Worm (Caenorhabditis elegans) whole organism, L1 larva: ENCODE results near the gene polk-1.

Source experiments
- C04F5.9 ChIP-seq: sonication (generic microtip); optimal IDR thresholded peaks from 2 replicates; lab custom pipeline; 2016; ENCODE audit warnings: missing genetic modification characterization, missing compliant biosample characterization
- F16B12.6 ChIP-seq: fragments of 150-350 bp; optimal IDR thresholded peaks from 2 replicates; lab custom pipeline; 2014; ENCODE audit warnings: missing biosample characterization, missing genetic modification characterization
- Y116A8C.19 ChIP-seq: sonication (generic microtip); optimal IDR thresholded peaks from 2 replicates; lab custom pipeline; 2016; ENCODE audit warnings: missing compliant biosample characterization, missing genetic modification characterization, borderline replicate concordance
- ama-1 ChIP-seq: fragments of 150-350 bp; optimal IDR thresholded peaks from 2 replicates; lab custom pipeline; 2014
- ceh-90 ChIP-seq: sonication (generic microtip); optimal IDR thresholded peaks from 2 replicates; lab custom pipeline; 2016; ENCODE audit warnings: missing genetic modification characterization, missing compliant biosample characterization
- ces-1 ChIP-seq: fragments of 150-350 bp; optimal IDR thresholded peaks from 2 replicates; lab custom pipeline; 2014; ENCODE audit warnings: missing biosample characterization, missing genetic modification reagents, missing genetic modification characterization
- dsc-1 ChIP-seq: sonication (generic microtip); optimal IDR thresholded peaks from 2 replicates; lab custom pipeline; 2016; ENCODE audit warnings: mild to moderate bottlenecking, missing genetic modification characterization, missing compliant biosample characterization
- efl-1 ChIP-seq, 4 experiments: fragments of 150-350 bp; optimal IDR thresholded peaks in 3 of 4; peaks in 1 of 4; 1 replicate in 1 of 4; 2 replicates in 3 of 4; lab custom pipeline; 2014; ENCODE audit warnings: missing biosample characterization in 2 of 4, missing genetic modification characterization in 2 of 4, missing genetic modification reagents in 2 of 4
- efl-3 ChIP-seq: fragments of 200-800 bp; sonication (Bioruptor generic); optimal IDR thresholded peaks from 2 replicates; lab custom pipeline; 2018; ENCODE audit warnings: mild to moderate bottlenecking, missing genetic modification characterization, missing compliant biosample characterization
- egl-13 ChIP-seq: sonication (generic microtip); optimal IDR thresholded peaks from 2 replicates; lab custom pipeline; 2016; ENCODE audit warnings: missing genotype, missing genetic modification reagents, missing genetic modification characterization, missing compliant biosample characterization
- elt-2 ChIP-seq: sonication (generic microtip); optimal IDR thresholded peaks from 2 replicates; lab custom pipeline; 2016; ENCODE audit warnings: missing genetic modification characterization, mild to moderate bottlenecking, inconsistent platforms, missing compliant biosample characterization, missing genetic modification reagents
- elt-3 ChIP-seq, 6 experiments: fragments of 150-350 bp in 1 of 6; sonication (generic microtip); optimal IDR thresholded peaks; 2 replicates each; lab custom pipeline; 2017 to 2018; ENCODE audit warnings: missing biosample characterization in 6 of 6, missing genetic modification characterization in 6 of 6, inconsistent platforms in 1 of 6
- hpl-2 ChIP-seq: fragments of 150-350 bp; optimal IDR thresholded peaks from 2 replicates; lab custom pipeline; 2014; ENCODE audit warnings: missing biosample characterization, missing genetic modification reagents, missing genetic modification characterization
- irx-1 ChIP-seq: sonication (generic microtip); optimal IDR thresholded peaks from 2 replicates; lab custom pipeline; 2016; ENCODE audit warnings: missing genetic modification characterization, missing compliant biosample characterization
- lin-13 ChIP-seq: fragments of 150-350 bp; optimal IDR thresholded peaks from 2 replicates; lab custom pipeline; 2014; ENCODE audit warnings: missing biosample characterization, missing genetic modification reagents, missing genetic modification characterization
- lin-14 ChIP-seq: fragments of 200-800 bp; sonication (Bioruptor generic); optimal IDR thresholded peaks from 2 replicates; lab custom pipeline; 2018; ENCODE audit warnings: mild to moderate bottlenecking, missing genetic modification characterization, moderate library complexity, missing compliant biosample characterization
- lin-15B ChIP-seq: fragments of 150-350 bp; sonication (generic microtip); optimal IDR thresholded peaks from 3 replicates; lab custom pipeline; 2014; ENCODE audit warnings: missing biosample characterization, missing genetic modification characterization
- lin-35 ChIP-seq, 2 experiments: fragments of 150-350 bp; optimal IDR thresholded peaks; 2 replicates each; lab custom pipeline; 2014; ENCODE audit warnings: missing biosample characterization in 2 of 2, missing genetic modification characterization in 2 of 2, missing genetic modification reagents in 2 of 2
- lin-39 ChIP-seq: fragments of 150-350 bp; optimal IDR thresholded peaks from 2 replicates; lab custom pipeline; 2014; ENCODE audit warnings: missing biosample characterization, missing genetic modification reagents, missing genetic modification characterization
- lsy-2 ChIP-seq, 2 experiments: fragments of 150-350 bp; optimal IDR thresholded peaks; 2 replicates each; lab custom pipeline; 2014; ENCODE audit warnings: missing biosample characterization in 2 of 2, missing genetic modification characterization in 2 of 2
- mab-9 ChIP-seq: fragments of 200-800 bp; sonication (Bioruptor generic); IDR thresholded peaks from 2 replicates; pipeline ENCODE4 v1.3.6; 2022; ENCODE audit warnings: missing genetic modification reagents, missing genetic modification characterization, missing compliant biosample characterization
- nhr-19 ChIP-seq: fragments of 200-800 bp; sonication (Bioruptor generic); conservative IDR thresholded peaks from 2 replicates; pipeline ENCODE4 v1.3.6; 2022; ENCODE audit warnings: missing genetic modification characterization, missing compliant biosample characterization
- nhr-20 ChIP-seq: sonication (generic microtip); optimal IDR thresholded peaks from 2 replicates; lab custom pipeline; 2016; ENCODE audit warnings: mild to moderate bottlenecking, missing genetic modification characterization, missing compliant biosample characterization
- nhr-71 ChIP-seq: sonication (generic microtip); optimal IDR thresholded peaks from 2 replicates; lab custom pipeline; 2016; ENCODE audit warnings: mild to moderate bottlenecking, missing genetic modification characterization, moderate library complexity, missing compliant biosample characterization
- nhr-90 ChIP-seq: sonication (generic microtip); optimal IDR thresholded peaks from 2 replicates; lab custom pipeline; 2016; ENCODE audit warnings: mild to moderate bottlenecking, missing genetic modification characterization, missing compliant biosample characterization; ENCODE audit not compliant: poor library complexity
- pax-3 ChIP-seq: fragments of 200-800 bp; sonication (Bioruptor generic); optimal IDR thresholded peaks from 2 replicates; lab custom pipeline; 2018; ENCODE audit warnings: mild to moderate bottlenecking, missing genetic modification characterization, moderate library complexity, missing compliant biosample characterization
- rnt-1 ChIP-seq: sonication (generic microtip); optimal IDR thresholded peaks from 2 replicates; lab custom pipeline; 2016; ENCODE audit warnings: mild to moderate bottlenecking, missing genetic modification characterization, moderate library complexity, missing compliant biosample characterization
- skn-1 ChIP-seq: fragments of 150-350 bp; optimal IDR thresholded peaks from 2 replicates; lab custom pipeline; 2014; ENCODE audit warnings: missing biosample characterization, missing genetic modification characterization
- snu-23 ChIP-seq: sonication (generic microtip); optimal IDR thresholded peaks from 2 replicates; lab custom pipeline; 2016; ENCODE audit warnings: missing genetic modification characterization, missing compliant biosample characterization
- sptf-1 ChIP-seq: fragments of 150-350 bp; optimal IDR thresholded peaks from 2 replicates; lab custom pipeline; 2014; ENCODE audit warnings: missing biosample characterization, missing genetic modification characterization
- tbx-2 ChIP-seq: sonication (generic microtip); optimal IDR thresholded peaks from 2 replicates; lab custom pipeline; 2016; ENCODE audit warnings: missing genetic modification characterization, missing compliant biosample characterization
- unc-130 ChIP-seq: fragments of 150-350 bp; optimal IDR thresholded peaks from 2 replicates; lab custom pipeline; 2017; ENCODE audit warnings: missing biosample characterization, missing genetic modification characterization, inconsistent platforms
- unc-30 ChIP-seq: sonication (generic microtip); optimal IDR thresholded peaks from 2 replicates; lab custom pipeline; 2017; ENCODE audit warnings: missing biosample characterization, missing genetic modification characterization
- unc-62 ChIP-seq: fragments of 150-350 bp; optimal IDR thresholded peaks from 2 replicates; lab custom pipeline; 2014; ENCODE audit warnings: missing biosample characterization, missing genetic modification reagents, missing genetic modification characterization
- unc-86 ChIP-seq: sonication (generic microtip); optimal IDR thresholded peaks from 2 replicates; lab custom pipeline; 2016; ENCODE audit warnings: missing genetic modification characterization, missing compliant biosample characterization
- unc-98 ChIP-seq: fragments of 200-800 bp; sonication (Bioruptor generic); IDR thresholded peaks from 2 replicates; pipeline ENCODE4 v1.3.6; 2022; ENCODE audit warnings: missing genetic modification characterization, missing compliant biosample characterization
- ztf-11 ChIP-seq, 2 experiments: sonication (generic microtip); optimal IDR thresholded peaks; 2 replicates each; lab custom pipeline; 2016 to 2017; ENCODE audit warnings: missing genetic modification characterization in 2 of 2, missing biosample characterization in 1 of 2, missing compliant biosample characterization in 1 of 2

polk-1 gene

ce11 chrIII:8648589-8648988 is 20.2 kb upstream of the polk-1 start, which contains the start of gene F22B7.3:
F22B7.3 (plus strand) TSS chrIII:8648889.
- no peak for TF ChIP-seq pax-3 (tag; lab: Kevin White, UChicago)
- no peak for TF ChIP-seq egl-13 (tag; lab: Kevin White, UChicago)
- TF ChIP-seq nhr-90 (tag; lab: Kevin White, UChicago), result no peak
- TF ChIP-seq ztf-11 (tag; optimal IDR thresholded peaks at IDR 0.05; lab: Kevin White, UChicago), result no peak
- no peak for TF ChIP-seq nhr-19 (GFP tag; lab: Robert Waterston, UW)
- no peak for TF ChIP-seq hpl-2 (GFP tag; lab: Kevin White, UChicago)
- no peak for TF ChIP-seq ces-1 (GFP tag; lab: Kevin White, UChicago)
- no peak for TF ChIP-seq unc-30 (tag; lab: Kevin White, UChicago)
- no peak for TF ChIP-seq dsc-1 (tag; lab: Kevin White, UChicago)
- TF ChIP-seq elt-2 (tag; lab: Kevin White, UChicago), result no peak
- no peak for TF ChIP-seq tbx-2
- no peak for TF ChIP-seq unc-130 (tag; lab: Kevin White, UChicago)
- no peak for TF ChIP-seq ama-1 (lab: Kevin White, UChicago)
- TF ChIP-seq Y116A8C.19 (tag; lab: Kevin White, UChicago), result no peak
- no peak for TF ChIP-seq C04F5.9

- TF ChIP-seq irx-1 (tag; lab: Kevin White, UChicago), result no peak
- TF ChIP-seq lin-14 (GFP tag; lab: Kevin White, UChicago), result no peak
- no peak for TF ChIP-seq efl-1 (optimal IDR thresholded peaks at IDR 0.05; lab: Kevin White, UChicago)
- TF ChIP-seq efl-1 (GFP tag; optimal IDR thresholded peaks at IDR 0.05 in 1 of 2; lab: Kevin White, UChicago), result peak in 1 of 2 experiments; percentile 46
- no peak for TF ChIP-seq snu-23 (GFP tag; lab: Kevin White, UChicago)
- TF ChIP-seq lin-39 (tag; lab: Kevin White, UChicago), result no peak
Measured at ce11 chrIII:8646021-8646420, 17.6 kb upstream of the polk-1 start.

DNA sequence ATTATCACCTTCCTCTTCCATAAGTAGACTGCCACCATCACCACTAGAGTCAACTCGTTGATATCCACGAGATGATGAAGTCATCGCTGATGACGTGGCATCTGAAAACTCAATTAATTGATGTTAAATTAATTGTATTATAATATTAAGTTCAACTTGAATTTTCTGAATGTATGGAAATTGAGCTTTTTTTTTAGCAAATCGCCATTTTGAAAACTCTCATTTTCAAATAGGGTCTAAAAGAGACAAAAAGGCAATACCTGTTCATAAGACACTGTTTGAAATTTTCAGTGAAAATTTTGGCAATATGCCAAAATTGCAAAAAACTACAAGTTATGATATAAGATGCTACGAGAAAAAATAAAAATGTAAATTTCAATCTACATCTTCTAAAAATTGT is 15.2 kb upstream of the polk-1 start, which contains the start of gene twk-7:
Gene twk-7 (minus strand): TSS at position 101 of the 400 bp plus-strand sequence.
- TF ChIP-seq elt-3 (tag; optimal IDR thresholded peaks at IDR 0.05; lab: Kevin White, UChicago) (no peak), efl-3 (GFP tag; lab: Kevin White, UChicago) (no peak), lin-35 (GFP tag; optimal IDR thresholded peaks at IDR 0.05; lab: Kevin White, UChicago) (no peak), sptf-1 (no peak), unc-86 (tag; lab: Kevin White, UChicago) (no peak), unc-62 (no peak), nhr-20 (tag; lab: Kevin White, UChicago) (no peak), lin-15B (tag; lab: Kevin White, UChicago) (no peak), ceh-90 (tag; lab: Kevin White, UChicago) (no peak), skn-1 (no peak)

ce11 chrIII:8639188-8639795 is 10.9 kb upstream of the polk-1 start, which contains the start of gene fip-1:
fip-1 (plus strand) TSS chrIII:8639745.
- TF ChIP-seq nhr-71 (tag; lab: Kevin White, UChicago) (peak; percentile 22), lin-35 (GFP tag; optimal IDR thresholded peaks at IDR 0.05; lab: Kevin White, UChicago) (peak in 1 of 2 experiments; percentile 29), snu-23 (GFP tag; lab: Kevin White, UChicago) (peak; percentile 0), lin-13 (GFP tag; lab: Kevin White, UChicago) (no peak), efl-1 (optimal IDR thresholded peaks at IDR 0.05; lab: Kevin White, UChicago) (no peak), efl-1 (GFP tag; optimal IDR thresholded peaks at IDR 0.05 in 1 of 2; lab: Kevin White, UChicago) (peak in 1 of 2 experiments; percentile 87)

- TF ChIP-seq nhr-71 (tag; lab: Kevin White, UChicago) (peak; percentile 42), F16B12.6 (tag; lab: Kevin White, UChicago) (no peak), lsy-2 (tag; optimal IDR thresholded peaks at IDR 0.05; lab: Kevin White, UChicago) (peak in 1 of 2 experiments; percentile 46), lin-14 (GFP tag; lab: Kevin White, UChicago) (peak; percentile 73), efl-1 (optimal IDR thresholded peaks at IDR 0.05; lab: Kevin White, UChicago) (no peak), efl-1 (GFP tag; optimal IDR thresholded peaks at IDR 0.05 in 1 of 2; lab: Kevin White, UChicago) (no peak), rnt-1 (peak; percentile 61), mab-9 (GFP tag; lab: Robert Waterston, UW) (no peak; the same call in 1 of the 2 replicates), unc-98 (no peak)
Measured at ce11 chrIII:8636803-8637202, 8.4 kb upstream of the polk-1 start.
